Fruit fly (Drosophila melanogaster): ENCODE data around the gene Cp7Fa.
A peak's percentile ranks its signal among the peaks of the same experiment; 100 is the strongest.

The Cp7Fa gene

DNA sequence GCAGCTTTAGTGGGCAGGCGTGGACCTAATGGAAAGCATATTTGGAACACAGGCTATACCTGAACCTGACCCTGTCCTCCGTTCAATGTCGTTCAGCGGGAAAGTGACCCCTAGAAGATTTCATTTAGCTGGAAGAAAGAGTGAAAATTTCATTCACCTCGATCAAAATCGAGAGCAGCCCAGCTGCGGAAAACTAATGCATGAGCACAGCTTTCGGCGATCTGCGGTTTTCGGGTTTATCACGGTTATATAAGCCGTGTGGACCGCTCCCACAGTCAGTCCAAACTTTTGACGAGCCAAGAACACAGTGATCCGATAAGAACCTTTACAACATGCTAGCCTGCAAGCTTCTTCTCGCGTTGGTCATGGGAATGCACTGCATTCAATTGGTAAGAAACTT lies at the start of gene Cp7Fa:
Gene Cp7Fa (plus strand): TSS at position 301 of the 400 bp plus-strand sequence.
- no peak for TF ChIP-seq noc (tag; optimal IDR thresholded peaks at IDR 0.05)

DNA sequence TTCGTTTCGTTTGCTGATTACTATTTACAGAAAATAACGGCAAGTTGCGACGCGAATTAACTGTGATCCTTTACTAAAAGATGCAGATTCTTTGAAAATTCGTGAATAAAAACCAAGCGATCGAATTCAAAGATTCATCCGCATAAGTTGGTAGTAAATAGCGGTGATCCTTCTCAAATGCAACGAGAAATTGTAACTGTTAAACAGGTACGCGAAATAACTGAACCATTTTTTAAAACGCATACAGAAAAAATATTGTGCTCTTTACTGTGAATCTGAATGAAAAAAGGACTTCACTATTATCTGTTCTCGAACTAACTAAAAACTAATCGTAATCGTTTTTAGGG lies 49.3 kb upstream of the Cp7Fa start:
- TF ChIP-seq noc (tag; optimal IDR thresholded peaks at IDR 0.05) = no peak

DNA sequence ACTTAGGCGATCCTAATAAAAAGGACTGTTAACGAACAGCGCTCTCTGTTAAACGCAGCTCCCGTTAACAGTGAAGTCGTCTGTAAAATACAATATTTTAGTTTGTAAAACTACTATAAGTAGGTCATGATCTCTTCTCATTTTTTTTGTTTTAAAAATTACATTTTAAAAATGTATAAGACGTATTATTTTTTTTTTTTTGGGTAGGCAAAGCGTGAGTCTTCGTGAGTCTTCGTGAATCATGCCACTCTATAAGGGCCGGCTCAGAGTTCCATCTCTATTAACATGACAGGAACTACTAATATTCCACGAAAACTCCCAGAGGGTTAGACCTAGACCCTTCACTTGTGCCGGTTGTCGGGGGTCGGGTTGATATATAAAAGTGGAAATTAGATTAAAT lies 48.0 kb upstream of the Cp7Fa start:
- TF ChIP-seq noc (tag; optimal IDR thresholded peaks at IDR 0.05) = no peak

DNA sequence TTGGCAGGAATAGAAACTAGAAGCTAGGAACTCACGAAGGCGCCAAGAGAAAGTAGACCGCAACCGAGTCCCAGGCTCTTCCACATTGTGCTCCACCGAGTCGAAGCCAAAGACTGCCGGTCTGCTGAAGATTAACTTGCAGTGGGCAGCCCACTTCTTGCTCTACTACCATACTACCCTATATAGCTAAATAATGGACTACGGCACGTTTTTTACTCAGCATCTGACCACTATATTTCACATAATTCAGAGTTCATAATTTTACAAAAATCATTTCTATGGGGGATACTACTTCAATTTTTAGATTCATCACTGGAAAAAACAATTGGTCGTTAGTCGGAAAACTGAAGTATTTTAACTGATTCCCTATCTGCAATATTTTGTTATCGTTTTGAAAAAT lies 37.0 kb upstream of the Cp7Fa start, which contains the start of gene CG32712:
Gene CG32712 (minus strand): TSS at position 101 of the 400 bp plus-strand sequence.
- no peak for TF ChIP-seq noc (tag; optimal IDR thresholded peaks at IDR 0.05)

DNA sequence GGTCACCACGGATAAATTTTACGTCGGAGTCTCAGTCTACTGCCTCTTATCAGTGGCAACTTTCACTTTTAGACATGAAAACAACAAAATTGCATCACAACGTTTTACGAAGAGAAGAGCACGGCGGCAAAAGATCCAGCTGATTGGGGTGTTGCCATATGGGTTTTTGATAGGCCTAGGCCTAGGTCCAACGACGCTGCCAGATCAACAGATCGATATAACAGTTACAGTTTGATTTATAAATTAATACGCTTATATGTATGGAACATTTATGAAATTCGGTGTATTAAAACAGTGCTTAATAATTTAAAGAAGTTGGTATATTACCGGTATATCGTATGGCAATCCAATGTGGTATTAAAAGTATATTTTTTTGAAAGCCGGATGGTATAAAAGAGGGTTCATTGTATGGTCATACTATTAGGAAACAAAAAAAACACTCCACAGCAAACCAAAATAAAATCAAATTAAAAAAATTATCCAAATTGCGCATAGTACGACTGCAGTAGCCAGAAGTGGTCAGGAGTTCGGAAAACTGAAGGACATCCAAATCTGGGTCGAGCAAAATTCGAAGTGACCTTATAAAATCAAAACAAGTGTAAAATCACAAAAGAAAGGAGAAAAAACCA lies 33.9 kb upstream of the Cp7Fa start, which contains the start of gene CG1440:
Gene CG1440 (plus strand): TSS at position 402 of the 629 bp plus-strand sequence.
- no peak for TF ChIP-seq noc (tag; optimal IDR thresholded peaks at IDR 0.05)

DNA sequence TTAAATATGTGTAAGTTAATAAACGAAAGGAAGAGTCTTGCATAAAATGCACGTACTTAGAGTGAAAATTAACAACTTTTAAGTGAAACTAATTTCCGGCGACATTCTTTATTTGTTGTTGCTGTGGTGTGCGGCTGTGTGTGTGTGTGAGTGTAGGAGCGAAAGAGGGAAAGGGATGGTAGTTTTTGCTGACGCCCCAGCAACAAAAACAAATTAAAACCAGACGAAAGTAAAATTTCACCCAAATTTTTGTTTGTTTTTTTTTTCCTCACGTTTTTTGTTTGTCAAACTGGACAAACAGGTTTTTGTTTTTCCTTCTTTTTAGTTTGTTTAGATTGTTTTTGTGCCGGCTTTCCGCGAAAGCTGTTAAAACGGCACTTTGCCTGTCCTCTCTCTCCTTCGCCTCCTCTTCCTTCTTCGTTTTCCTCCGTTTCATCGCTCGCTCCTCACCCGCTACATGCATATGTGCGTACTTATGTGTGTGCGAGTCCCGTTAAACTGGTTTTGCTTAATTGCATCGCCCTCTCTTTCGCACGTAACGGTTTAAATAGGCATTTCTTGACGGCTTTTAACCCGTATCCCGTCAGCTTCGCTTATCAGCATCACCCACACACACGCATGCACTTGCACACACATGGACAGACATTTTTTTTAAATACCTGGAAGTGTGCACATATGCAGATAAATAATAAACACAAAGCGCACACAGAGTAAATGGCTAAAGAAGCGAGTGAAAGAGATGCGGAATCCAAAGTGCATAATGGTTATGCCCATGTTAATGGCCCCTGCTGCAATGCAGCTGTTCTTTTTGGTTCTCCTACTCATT lies 33.2 kb upstream of the Cp7Fa start, which contains the start of gene Miga:
Gene Miga (minus strand): TSS at position 536 of the 826 bp plus-strand sequence.
- TF ChIP-seq noc (tag; optimal IDR thresholded peaks at IDR 0.05) = no peak

DNA sequence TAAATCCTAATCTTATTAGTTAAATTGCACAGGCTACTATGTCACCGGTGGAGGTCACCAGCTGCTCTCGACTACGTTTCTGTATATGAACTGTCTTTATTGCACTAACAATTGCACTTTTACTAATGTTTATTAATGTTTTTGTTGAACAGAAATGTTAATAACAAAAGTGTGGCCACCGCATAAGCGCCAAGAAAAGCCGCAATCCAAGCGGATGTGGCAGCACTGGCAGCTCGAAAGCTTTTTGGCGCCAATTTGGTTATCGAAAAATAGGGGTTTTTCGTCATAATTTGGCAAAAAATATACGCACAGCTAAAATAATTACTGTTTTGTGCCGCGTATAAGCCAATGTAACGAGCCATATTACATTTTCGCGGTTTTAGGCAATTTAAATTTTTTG lies 28.5 kb upstream of the Cp7Fa start, which contains the start of gene CG12123:
Gene CG12123 (minus strand): TSS at position 188 of the 400 bp plus-strand sequence.
- no peak for TF ChIP-seq noc (tag; optimal IDR thresholded peaks at IDR 0.05)

DNA sequence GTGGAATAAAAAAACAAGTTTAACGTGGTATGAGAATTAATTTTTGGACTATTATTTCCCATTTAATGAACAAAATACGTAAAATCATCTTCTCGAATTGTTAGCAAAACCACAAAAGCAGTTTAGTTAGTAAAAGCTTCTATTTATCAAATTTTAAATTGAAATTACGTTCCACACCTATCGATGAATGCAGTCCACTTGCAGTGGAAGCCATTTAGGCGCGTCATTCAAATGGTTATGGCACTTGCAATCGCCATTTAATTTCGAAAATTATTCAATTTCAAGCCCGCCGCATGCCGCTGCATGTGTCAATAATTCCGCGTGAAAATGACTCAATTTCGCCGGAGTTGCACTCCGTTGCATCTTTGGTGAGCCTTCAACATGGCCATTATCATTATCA lies 27.8 kb upstream of the Cp7Fa start:
- TF ChIP-seq noc (tag; optimal IDR thresholded peaks at IDR 0.05) = no peak

DNA sequence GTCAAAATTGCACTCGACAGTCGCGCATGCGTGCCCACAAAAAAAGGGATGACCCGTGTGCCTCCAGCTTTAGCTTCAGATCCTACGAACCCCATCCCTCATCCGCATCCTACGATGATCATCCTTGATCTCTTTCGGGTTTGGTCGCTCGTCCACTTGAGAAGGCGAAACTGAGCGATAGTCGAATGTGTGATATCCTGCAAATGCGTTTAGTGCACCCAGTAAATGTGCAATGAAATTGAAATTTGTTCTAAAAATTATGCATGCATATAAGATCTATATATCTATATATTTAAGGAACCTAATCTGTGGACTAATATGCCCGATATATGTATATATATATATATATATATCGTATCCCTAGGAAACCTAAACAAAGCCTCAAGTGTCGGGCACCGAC lies 26.4 kb upstream of the Cp7Fa start:
- TF ChIP-seq noc (tag; optimal IDR thresholded peaks at IDR 0.05) = no peak

DNA sequence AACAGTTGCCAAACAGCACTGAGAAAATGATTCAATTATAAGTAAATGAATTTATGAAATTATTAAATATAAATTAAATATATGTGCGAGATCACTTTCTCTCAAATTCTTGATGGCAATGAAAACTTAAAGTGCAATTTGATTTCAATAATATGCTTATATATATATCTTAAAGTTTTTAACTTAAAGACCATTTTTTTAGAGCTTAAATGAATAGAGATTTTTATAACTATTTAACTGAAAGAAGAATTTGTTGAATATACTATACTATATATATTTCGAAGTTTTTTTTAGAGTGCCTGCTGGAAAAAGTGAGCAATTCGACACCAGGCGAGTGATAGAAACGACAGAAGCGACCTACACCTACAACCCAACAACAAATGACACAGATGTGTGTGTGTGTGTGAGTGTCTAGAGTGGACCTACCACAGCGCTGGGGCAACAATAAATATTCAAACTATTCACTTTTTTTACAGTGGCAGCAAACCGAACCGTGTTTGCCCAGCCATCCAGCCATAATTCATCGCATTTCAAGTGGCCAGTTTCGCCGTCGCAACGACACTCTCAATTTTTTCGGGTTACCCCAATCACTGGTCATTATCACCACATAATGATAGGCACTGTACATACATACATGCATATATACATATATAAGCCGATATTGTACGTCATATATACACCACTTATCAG lies 25.7 kb upstream of the Cp7Fa start:
- TF ChIP-seq noc (tag; optimal IDR thresholded peaks at IDR 0.05) = no peak

DNA sequence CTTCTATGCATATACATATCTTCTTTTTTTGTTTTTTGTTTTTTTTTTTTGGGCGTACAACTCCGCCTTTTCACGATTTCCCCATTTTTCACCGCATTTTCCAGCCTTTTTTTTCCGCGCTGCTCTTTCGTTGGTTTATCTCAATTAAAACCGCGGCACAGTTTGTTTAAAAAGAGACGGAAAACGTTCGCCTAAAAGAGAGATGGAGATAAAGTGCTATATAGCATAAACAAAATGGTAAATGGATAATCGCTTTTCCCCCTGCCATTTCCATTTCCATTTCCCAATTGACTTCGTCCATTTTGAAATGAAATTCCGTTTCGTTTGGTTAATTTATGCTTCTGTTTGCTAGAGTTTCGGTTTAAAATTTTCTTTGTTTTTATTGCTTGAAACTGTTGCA lies 23.5 kb upstream of the Cp7Fa start:
- TF ChIP-seq noc (tag; optimal IDR thresholded peaks at IDR 0.05) = no peak

DNA sequence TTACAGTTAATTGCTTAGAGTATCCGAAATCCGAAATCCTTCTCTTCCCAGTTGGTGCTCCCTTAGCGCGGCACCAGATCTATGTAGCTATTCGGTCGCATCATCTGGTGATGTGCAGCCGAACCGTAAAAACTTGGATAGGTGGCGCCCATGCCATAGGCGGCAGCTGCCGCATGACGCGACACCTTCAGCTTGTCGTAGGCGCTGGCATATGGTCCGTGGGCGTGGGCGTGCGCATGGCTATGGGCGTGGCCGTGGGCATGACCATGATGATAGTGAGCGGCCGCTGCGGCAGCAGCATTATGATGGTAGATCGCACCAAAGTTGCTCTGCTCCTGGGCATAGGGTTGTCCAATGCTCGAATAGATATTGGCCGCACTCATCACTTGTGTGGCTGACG lies 22.5 kb upstream of the Cp7Fa start:
- no peak for TF ChIP-seq noc (tag; optimal IDR thresholded peaks at IDR 0.05)

DNA sequence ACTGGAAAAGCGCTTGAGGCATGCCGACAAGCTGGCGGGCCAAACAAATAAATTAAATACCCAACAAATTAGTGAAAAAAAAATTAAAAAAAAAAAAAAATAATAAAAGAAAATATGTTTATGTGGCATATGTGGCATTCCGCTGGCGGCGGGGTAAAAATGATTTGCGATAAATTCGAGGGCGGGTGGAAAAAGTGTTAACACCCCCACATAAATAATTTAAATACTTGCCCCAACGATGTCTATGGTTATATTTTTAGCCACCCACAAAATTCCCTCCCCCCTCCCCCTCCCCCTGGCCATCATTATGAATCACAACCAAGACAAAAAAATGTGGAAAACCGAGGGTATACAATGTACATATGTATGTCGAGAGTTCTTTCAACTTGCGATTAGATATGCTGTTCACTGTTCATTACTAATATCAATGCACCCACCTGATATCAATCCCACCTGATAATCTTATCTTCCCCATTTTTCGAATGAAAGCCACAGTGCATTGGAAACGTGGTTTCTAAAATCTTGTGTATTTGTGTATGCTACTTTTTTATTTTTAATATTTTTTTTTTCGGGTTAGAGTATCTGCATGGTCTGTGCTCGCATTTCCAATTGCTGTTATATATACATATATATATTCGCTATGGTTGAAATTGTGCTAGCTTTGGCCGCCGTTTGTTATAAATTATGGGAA lies 20.3 kb upstream of the Cp7Fa start:
- peak; percentile 30 for TF ChIP-seq noc (tag; optimal IDR thresholded peaks at IDR 0.05)

DNA sequence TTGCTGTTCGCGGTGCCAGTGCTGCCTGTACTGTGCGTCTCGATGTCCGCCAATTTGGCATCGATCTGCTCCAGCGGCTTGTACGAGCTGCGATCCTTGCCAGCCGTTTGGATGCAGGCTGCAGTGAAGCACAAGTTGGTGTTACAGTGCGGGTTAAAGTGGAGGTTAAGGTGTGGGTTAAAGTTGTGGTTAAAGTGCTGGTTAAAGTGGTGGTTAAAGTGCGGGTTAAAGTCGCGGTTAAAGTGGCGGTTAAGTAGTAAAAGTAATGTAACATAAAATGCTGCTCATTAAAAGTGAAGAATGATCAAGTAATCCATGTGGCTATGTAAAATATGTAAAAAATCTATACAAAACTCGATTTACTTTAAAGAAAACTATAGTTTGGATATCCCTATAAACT lies 18.5 kb upstream of the Cp7Fa start:
- no peak for TF ChIP-seq noc (tag; optimal IDR thresholded peaks at IDR 0.05)

DNA sequence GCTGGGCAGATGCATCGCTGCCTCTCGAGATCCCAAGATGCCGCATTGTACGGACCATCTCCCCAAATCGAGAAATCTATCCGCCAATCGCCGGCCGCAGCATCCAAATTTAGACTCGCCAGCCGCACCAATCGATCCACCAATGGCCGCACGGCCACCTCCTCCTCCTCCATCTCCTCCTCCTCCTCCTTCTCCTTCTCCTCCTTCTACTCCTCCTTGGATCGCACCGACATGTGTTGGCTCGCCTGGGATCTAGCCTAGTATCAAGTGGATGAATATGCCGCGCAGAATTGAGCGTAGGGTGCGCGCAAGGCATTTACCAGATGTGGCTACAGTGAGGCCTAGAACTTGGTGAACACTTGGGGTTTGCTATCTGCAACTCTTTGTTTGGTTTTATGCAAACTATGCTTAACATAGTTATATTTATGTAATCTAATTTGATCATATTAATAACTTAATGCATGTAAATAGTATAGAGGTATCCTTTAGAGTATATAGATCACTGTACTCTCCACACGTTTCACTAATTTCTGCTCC lies 15.6 kb upstream of the Cp7Fa start, which contains the start of gene org-1:
Gene org-1 (minus strand): TSS at position 51 of the 537 bp plus-strand sequence.
- peak; percentile 27 for TF ChIP-seq noc (tag; optimal IDR thresholded peaks at IDR 0.05)

All from whole organism, larva.